Fruit fly (Drosophila melanogaster): ENCODE results near the gene CG7135.

DNA sequence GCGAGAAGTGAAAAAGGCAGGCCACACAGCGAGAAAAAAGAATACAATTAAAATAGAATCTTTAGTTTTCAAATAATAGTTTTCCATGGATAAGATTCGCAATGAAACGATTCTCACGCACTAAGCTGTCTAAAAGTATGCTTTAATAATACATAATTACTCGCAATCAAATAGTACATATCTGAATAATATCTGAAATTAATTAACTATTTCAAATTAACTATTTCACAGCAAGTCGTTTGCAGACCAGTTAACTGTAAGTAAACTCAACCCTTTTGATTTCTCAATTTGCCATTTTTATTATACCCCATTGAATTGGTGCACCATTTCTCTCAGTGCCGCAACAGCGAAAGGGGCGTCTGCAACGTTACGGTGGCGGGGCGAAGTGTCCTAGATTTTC, 22.1 kb downstream of the CG7135 start:
- TF ChIP-seq D1 (tag; optimal IDR thresholded peaks at IDR 0.05) (no peak), rn (GFP tag; IDR thresholded peaks at IDR 0.05) (no peak), CG32121 (GFP tag; IDR thresholded peaks at IDR 0.05) (no peak), CG17806 (tag; optimal IDR thresholded peaks at IDR 0.05) (no peak), CG34367 (tag; optimal IDR thresholded peaks at IDR 0.05) (no peak), CG14655 (GFP tag; optimal IDR thresholded peaks at IDR 0.05) (no peak), Pif1A (GFP tag; optimal IDR thresholded peaks at IDR 0.05) (no peak), CG9948 (tag; optimal IDR thresholded peaks at IDR 0.05) (no peak), Pif1B (GFP tag; optimal IDR thresholded peaks at IDR 0.05) (no peak), CG4496 (GFP tag; IDR thresholded peaks at IDR 0.05) (no peak), EcR (GFP tag; optimal IDR thresholded peaks at IDR 0.05) (no peak), CG15710 (tag; optimal IDR thresholded peaks at IDR 0.05) (no peak)
